Comparison of ENCODE assay signal across 4 worm cellular contexts in genomic region chrIV:13205891-13206290, ce11.
TF ChIP-seq lines count a peak whose summit lies in the region.

No protein-coding gene starts in this region.

TF ChIP-seq in whole organism, L2 larva, 48 proteins besides CTCF, POLR2A, EP300 and RAD21:
- TF ChIP-seq alr-1 (tag; optimal IDR thresholded peaks at IDR 0.05; lab: Kevin White, UChicago) (no peak), nhr-11 (tag; optimal IDR thresholded peaks at IDR 0.05; lab: Kevin White, UChicago) (no peak), dmd-4 (tag; optimal IDR thresholded peaks at IDR 0.05; lab: Kevin White, UChicago) (no peak), unc-55 (GFP tag; optimal IDR thresholded peaks at IDR 0.05; lab: Kevin White, UChicago) (peak; percentile 50), ZK546.5 (tag; optimal IDR thresholded peaks at IDR 0.05; lab: Kevin White, UChicago) (no peak), C34F6.9 (tag; optimal IDR thresholded peaks at IDR 0.05; lab: Kevin White, UChicago) (peak; percentile 38), lin-11 (tag; optimal IDR thresholded peaks at IDR 0.05; lab: Kevin White, UChicago) (no peak), lsy-2 (tag; optimal IDR thresholded peaks at IDR 0.05; lab: Kevin White, UChicago) (peak in 1 of 2 experiments; percentile 45), nhr-129 (tag; optimal IDR thresholded peaks at IDR 0.05; lab: Kevin White, UChicago) (peak; percentile 84), gmeb-1 (tag; optimal IDR thresholded peaks at IDR 0.05; lab: Kevin White, UChicago) (peak; percentile 65), aly-2 (tag; optimal IDR thresholded peaks at IDR 0.05; lab: Kevin White, UChicago) (no peak), sma-3 (GFP tag; optimal IDR thresholded peaks at IDR 0.05; lab: Kevin White, UChicago) (no peak), nhr-23 (tag; optimal IDR thresholded peaks at IDR 0.05; lab: Kevin White, UChicago) (no peak), fos-1 (tag; optimal IDR thresholded peaks at IDR 0.05; lab: Kevin White, UChicago) (peak; percentile 7), lin-13 (GFP tag; optimal IDR thresholded peaks at IDR 0.05; lab: Kevin White, UChicago) (no peak)

TF ChIP-seq in whole organism, L4 larva, 104 proteins besides CTCF, POLR2A, EP300 and RAD21:
- TF ChIP-seq nhr-237 (tag; optimal IDR thresholded peaks at IDR 0.05; lab: Kevin White, UChicago) (no peak), hlh-30 (tag; optimal IDR thresholded peaks at IDR 0.05; lab: Kevin White, UChicago; ENCODE audit: insufficient read depth) (peak; percentile 21), mes-2 (tag; optimal IDR thresholded peaks at IDR 0.05; lab: Kevin White, UChicago; ENCODE audit: poor library complexity, severe bottlenecking) (peak; percentile 57), lsy-2 (tag; optimal IDR thresholded peaks at IDR 0.05; lab: Kevin White, UChicago) (peak in 1 of 2 experiments; percentile 20), ZK546.5 (tag; optimal IDR thresholded peaks at IDR 0.05; lab: Kevin White, UChicago) (no peak), lin-39 (tag; optimal IDR thresholded peaks at IDR 0.05; lab: Kevin White, UChicago) (no peak), dpl-1 (GFP tag; optimal IDR thresholded peaks at IDR 0.05; lab: Kevin White, UChicago) (peak; percentile 58), nhr-28 (tag; optimal IDR thresholded peaks at IDR 0.05; lab: Kevin White, UChicago) (peak; percentile 7), lin-38 (GFP tag; IDR thresholded peaks at IDR 0.05; lab: Robert Waterston, UW) (peak; percentile 78), ceh-28 (tag; optimal IDR thresholded peaks at IDR 0.05; lab: Kevin White, UChicago) (no peak), zfp-2 (tag; optimal IDR thresholded peaks at IDR 0.05; lab: Kevin White, UChicago) (no peak), nhr-6 (tag; optimal IDR thresholded peaks at IDR 0.05; lab: Kevin White, UChicago) (peak; percentile 28), nhr-111 (GFP tag; optimal IDR thresholded peaks at IDR 0.05; lab: Kevin White, UChicago) (no peak)

TF ChIP-seq in whole organism, late embryonic, 69 proteins besides CTCF, POLR2A, EP300 and RAD21:
- TF ChIP-seq nhr-11 (tag; optimal IDR thresholded peaks at IDR 0.05; lab: Kevin White, UChicago) (no peak), ceh-31 (tag; optimal IDR thresholded peaks at IDR 0.05; lab: Kevin White, UChicago) (peak; percentile 18), ref-2 (tag; optimal IDR thresholded peaks at IDR 0.05; lab: Kevin White, UChicago) (peak; percentile 16)

TF ChIP-seq in whole organism, mixed stage, embryonic, 35 proteins besides CTCF, POLR2A, EP300 and RAD21:
- TF ChIP-seq drap-1 (GFP tag; optimal IDR thresholded peaks at IDR 0.05; lab: Kevin White, UChicago) = no peak
- TF ChIP-seq elt-1 (tag; optimal IDR thresholded peaks at IDR 0.05; lab: Kevin White, UChicago; ENCODE audit: borderline replicate concordance, insufficient read depth) = peak; percentile 25
- TF ChIP-seq unc-62 (GFP tag; optimal IDR thresholded peaks at IDR 0.05; lab: Kevin White, UChicago) = no peak
- no peak for TF ChIP-seq nhr-12 (tag; optimal IDR thresholded peaks at IDR 0.05; lab: Kevin White, UChicago)
- TF ChIP-seq bed-3 (GFP tag; optimal IDR thresholded peaks at IDR 0.05; lab: Kevin White, UChicago) = no peak
- no peak for TF ChIP-seq ham-2 (GFP tag; optimal IDR thresholded peaks at IDR 0.05; lab: Kevin White, UChicago)
- no peak for TF ChIP-seq nhr-76 (tag; optimal IDR thresholded peaks at IDR 0.05; lab: Kevin White, UChicago)
- TF ChIP-seq nhr-237 (tag; optimal IDR thresholded peaks at IDR 0.05; lab: Kevin White, UChicago) = no peak
- no peak for TF ChIP-seq flh-1 (GFP tag; optimal IDR thresholded peaks at IDR 0.05; lab: Kevin White, UChicago)
- TF ChIP-seq lin-32 (GFP tag; optimal IDR thresholded peaks at IDR 0.05; lab: Kevin White, UChicago) = no peak
- no peak for TF ChIP-seq ztf-11 (tag; optimal IDR thresholded peaks at IDR 0.05; lab: Kevin White, UChicago)
- TF ChIP-seq lsy-2 (tag; optimal IDR thresholded peaks at IDR 0.05; lab: Kevin White, UChicago) = peak; percentile 12
- TF ChIP-seq sem-2 (GFP tag; optimal IDR thresholded peaks at IDR 0.05; lab: Kevin White, UChicago) = no peak
- TF ChIP-seq zip-8 (tag; optimal IDR thresholded peaks at IDR 0.05; lab: Kevin White, UChicago) = no peak
- TF ChIP-seq ceh-39 (tag; optimal IDR thresholded peaks at IDR 0.05; lab: Kevin White, UChicago) = peak; percentile 46
- TF ChIP-seq sptf-1 (tag; optimal IDR thresholded peaks at IDR 0.05; lab: Kevin White, UChicago) = no peak
TF ChIP-seq in whole organism, mixed stage, embryonic: peak in this region for 3.
